Fruit fly (Drosophila melanogaster): ENCODE data around the gene CG11854.

Gene CG11854

DNA sequence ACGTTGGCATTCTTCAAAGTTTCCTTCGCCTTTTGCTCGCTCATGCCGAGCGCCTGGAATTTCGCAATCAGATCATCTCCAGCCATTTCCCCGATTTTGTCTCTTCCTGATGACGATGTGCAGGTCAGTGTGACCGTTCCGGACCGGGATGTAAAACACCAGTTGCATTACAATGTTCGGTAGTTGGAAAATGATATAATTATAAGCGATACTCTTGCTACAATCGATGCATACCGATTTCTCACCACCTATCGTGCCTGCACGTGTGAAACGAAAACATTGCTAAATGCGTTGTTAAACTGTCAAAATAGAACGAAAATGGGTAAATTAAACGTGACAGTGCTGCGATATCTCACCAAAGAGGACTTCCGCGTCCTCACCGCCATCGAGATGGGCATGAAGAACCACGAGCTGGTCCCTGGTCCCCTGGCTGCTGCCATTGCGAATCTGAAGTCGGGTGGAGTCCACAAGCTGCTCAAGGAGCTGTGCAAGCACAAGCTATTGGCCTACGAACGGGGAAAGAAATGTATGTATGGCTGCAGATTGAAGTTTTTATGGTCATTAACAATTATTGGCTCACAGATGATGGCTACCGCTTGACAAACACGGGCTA, 23.9 kb downstream of the CG11854 start, which contains the start of the genes GlnRS and RIOK2:
Gene GlnRS, minus strand, starts transcription at position 133 of the 613 bp plus-strand sequence.
Gene RIOK2, plus strand, starts transcription at position 256 of the 613 bp plus-strand sequence.
- TF ChIP-seq CG17801 (GFP tag; optimal IDR thresholded peaks at IDR 0.05; ENCODE audit: partially characterized antibody), result peak; percentile 65

DNA sequence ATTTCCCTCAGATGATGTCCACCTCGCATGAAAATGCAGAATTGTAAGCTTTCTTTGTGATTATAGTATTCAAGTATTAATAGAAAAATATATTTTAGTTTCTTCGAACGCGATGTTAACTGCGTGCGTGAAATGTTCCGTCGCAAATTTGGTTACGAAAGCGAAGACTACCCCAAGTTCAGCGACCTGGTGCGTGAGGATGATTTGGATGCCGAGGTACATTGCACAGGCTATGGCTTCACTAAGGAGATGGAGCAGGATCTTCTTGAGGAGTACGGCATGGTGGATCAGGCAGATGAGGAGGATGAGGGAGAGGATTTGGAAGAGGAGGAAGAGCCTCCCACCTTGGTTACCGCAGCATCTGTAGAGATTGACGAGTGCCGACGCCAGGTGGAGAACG, 24.9 kb downstream of the CG11854 start:
- no peak for TF ChIP-seq CG17801 (GFP tag; optimal IDR thresholded peaks at IDR 0.05; ENCODE audit: partially characterized antibody)

DNA sequence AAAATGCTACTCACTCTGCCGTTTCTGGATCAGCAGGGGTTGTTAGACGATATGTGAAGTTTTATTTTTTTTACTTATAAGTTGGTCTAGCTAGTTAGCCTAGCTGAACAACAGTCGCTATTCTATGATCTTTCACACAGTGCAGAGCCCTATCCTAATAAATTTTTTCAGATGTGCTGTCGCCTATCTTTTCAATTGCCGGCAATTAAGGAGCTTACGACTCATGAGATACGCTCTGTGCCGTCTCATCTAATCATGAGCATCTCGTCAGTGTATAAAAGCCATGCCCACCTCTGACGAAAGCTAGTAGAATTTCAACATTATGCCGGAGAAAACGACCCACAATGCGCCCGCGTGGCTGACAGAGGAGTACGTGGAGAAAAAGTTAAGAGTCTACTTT, 28.1 kb downstream of the CG11854 start, which contains the start of the genes CG11889 and CG11891:
Gene CG11889, plus strand, starts transcription at position 301 of the 400 bp plus-strand sequence.
Gene CG11891, plus strand, starts transcription at position 301 of the 400 bp plus-strand sequence.
- TF ChIP-seq CG17801 (GFP tag; optimal IDR thresholded peaks at IDR 0.05; ENCODE audit: partially characterized antibody), result no peak

DNA sequence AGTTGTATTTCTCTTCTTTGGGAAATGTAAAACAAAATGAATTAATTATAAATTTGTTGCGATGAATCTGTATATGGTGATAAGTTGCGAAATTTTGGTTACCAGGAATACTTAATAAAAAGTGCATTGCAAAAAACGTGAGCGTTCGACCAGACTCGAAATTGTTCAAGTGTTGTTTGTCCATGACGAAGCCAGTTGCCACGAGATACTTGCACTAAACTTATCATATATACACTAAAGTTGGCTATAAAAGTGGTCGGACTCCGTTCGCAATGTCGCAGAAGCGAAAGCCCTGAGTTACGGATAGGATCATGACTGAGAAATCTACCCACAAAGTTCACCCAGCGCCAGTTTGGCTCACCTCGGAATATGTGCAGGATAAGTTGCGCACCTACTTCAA, 31.7 kb downstream of the CG11854 start, which contains the start of gene CG11878:
Gene CG11878, plus strand, starts transcription at position 301 of the 400 bp plus-strand sequence.
- TF ChIP-seq CG17801 (GFP tag; optimal IDR thresholded peaks at IDR 0.05; ENCODE audit: partially characterized antibody), result no peak

DNA sequence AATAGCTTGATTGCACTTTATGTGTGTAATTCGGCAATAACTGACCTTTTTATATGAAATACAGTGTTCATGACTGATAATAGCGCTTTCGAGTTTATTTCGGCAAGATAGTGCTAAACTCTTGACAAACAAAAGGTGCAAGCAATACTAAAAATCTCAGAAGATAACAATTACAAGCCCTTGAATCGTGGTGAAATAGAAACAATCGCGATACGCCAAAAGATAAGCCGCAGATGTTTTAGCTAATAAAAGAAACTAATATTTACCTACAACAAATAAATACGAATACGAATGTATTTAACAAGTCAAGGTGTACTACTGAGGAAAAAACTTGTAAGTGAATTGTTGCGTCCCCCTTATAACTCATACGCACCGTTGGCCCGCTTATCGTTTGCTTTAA, 33.5 kb downstream of the CG11854 start:
- peak; percentile 77 for TF ChIP-seq CG17801 (GFP tag; optimal IDR thresholded peaks at IDR 0.05; ENCODE audit: partially characterized antibody)

DNA sequence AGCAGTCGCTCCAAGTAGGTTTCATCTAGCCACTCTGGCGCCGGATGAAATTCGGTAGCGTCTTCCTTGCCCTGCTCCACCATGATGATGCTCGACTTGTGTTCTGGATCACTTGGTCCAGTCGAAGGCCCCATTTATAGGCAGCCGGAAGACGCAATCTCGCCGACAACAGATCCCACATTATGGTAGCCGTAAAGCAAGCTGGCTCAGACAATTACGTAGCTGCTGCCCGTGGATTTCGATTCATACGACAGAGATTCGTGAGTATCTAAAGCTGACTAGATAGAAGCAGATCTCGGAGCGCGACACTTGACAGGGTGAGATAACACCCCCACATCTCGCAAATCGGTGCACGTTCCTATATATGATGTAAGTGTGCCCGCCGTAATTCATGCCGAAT, 35.3 kb downstream of the CG11854 start, which contains the start of gene CG10513:
Gene CG10513, minus strand, starts transcription at position 101 of the 400 bp plus-strand sequence.
- no peak for TF ChIP-seq CG17801 (GFP tag; optimal IDR thresholded peaks at IDR 0.05; ENCODE audit: partially characterized antibody)

DNA sequence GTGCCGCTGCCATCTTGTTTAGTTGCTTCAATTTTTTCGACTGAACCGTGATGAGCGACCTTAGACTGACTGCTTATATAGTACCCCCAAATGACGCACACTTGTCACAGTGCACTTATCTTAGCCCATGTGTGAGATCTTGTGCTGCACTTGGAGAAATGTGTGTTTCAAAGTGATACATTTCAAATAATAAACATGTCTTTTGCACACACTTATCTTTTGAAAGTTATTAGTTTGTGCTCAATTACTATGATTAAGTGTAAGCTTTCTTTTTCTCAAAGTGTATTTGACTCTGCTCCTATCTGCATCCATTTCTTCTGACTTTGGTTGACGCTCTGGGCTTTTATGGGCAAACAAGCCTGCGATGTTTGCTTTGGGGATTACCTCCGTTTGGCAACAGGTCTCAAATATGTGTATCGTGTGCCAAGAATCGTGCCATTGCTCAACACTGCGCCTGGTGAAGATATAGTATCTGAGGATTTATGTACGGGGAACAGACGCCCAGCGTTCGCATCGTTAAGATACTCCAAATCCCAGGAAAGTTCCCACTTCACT, 38.1 kb downstream of the CG11854 start, which contains the start of gene CG10514:
Gene CG10514, minus strand, starts transcription at position 51 of the 555 bp plus-strand sequence.
- TF ChIP-seq CG17801 (GFP tag; optimal IDR thresholded peaks at IDR 0.05; ENCODE audit: partially characterized antibody), result no peak

DNA sequence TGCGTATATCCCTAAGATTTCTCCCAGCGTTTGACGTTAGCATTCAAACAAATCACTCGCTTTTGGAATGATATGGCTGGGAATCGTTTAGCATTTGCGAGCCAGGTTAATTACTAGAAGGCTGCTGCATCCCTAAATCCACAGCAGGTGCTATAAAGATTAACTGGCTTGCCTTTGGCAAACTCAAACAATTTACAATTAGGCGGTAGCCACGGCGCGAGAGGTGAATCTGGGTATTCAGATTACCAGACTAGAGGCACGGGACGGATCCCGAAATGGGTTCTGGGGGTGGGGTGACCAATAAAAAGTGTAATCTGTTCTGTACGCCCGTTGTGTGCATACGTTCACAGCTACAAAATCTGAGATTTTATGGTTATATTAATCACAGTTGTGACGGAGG, 39.3 kb downstream of the CG11854 start, which contains the start of gene CG11892:
Gene CG11892, plus strand, starts transcription at position 384 of the 400 bp plus-strand sequence.
- TF ChIP-seq CG17801 (GFP tag; optimal IDR thresholded peaks at IDR 0.05; ENCODE audit: partially characterized antibody), result peak; percentile 29

DNA sequence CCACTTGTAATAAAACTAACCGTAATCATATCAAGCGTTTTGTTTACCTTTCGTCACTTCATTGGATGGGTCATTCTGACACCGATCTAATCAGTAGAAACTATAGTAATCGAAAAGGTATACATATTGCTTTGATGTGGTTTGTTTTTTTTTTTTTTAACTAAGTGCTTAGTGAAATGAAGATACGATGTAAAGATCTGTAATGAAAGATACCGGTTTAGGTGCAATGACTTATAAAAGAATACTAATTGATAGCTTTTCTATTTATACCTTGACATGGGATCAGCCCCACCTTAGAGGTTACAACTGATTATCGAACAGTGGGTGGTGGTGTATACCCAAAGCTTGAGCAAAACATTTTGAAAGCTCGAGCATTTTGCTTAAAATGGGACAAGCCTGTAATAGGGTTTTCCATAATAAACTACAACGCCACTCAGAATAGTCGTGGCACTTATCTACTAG, 41.4 kb downstream of the CG11854 start, which contains the start of gene CG31300:
Gene CG31300, plus strand, starts transcription at position 412 of the 462 bp plus-strand sequence.
- no peak for TF ChIP-seq CG17801 (GFP tag; optimal IDR thresholded peaks at IDR 0.05; ENCODE audit: partially characterized antibody)

DNA sequence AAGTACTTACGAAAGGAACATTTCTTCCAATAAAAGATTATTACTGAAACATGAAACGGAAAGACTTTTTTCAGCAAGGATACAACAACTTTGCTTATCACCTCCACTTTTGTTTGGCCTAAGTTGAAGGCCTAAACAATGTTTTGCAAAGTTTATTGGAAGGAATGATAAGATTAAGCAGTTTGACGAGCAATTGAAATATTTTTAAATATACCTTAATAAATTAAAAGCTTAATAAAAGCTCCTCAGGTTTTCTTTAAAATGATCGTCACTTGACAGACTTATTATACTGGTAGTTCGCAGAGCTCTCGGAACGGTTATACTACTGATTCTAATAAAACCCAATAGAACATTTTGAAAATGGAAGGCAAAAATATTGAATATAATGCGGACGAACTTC, 43.4 kb downstream of the CG11854 start, which contains the start of gene CG31104:
Gene CG31104, plus strand, starts transcription at position 301 of the 400 bp plus-strand sequence.
- no peak for TF ChIP-seq CG17801 (GFP tag; optimal IDR thresholded peaks at IDR 0.05; ENCODE audit: partially characterized antibody)

DNA sequence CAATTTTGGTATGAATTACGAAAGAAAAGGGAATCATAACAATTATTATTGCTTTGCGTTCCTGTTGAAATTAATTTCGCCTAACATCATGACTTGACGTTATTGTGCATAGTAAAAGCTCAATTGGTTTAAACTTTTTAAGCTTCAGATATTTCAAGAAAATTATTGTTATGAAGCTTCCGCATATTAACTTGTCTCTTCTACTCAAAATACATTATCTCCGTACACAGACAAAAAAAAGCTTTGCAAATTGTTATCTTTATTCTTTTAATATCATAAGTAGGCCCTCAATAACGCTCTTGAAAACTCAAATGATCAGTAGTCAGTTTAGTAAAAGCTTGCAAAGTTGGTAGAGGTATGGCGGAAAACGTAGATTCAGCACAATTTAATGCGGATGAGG, 45.3 kb downstream of the CG11854 start, which contains the start of gene CG13658:
Gene CG13658, plus strand, starts transcription at position 347 of the 400 bp plus-strand sequence.
- peak; percentile 40 for TF ChIP-seq CG17801 (GFP tag; optimal IDR thresholded peaks at IDR 0.05; ENCODE audit: partially characterized antibody)

DNA sequence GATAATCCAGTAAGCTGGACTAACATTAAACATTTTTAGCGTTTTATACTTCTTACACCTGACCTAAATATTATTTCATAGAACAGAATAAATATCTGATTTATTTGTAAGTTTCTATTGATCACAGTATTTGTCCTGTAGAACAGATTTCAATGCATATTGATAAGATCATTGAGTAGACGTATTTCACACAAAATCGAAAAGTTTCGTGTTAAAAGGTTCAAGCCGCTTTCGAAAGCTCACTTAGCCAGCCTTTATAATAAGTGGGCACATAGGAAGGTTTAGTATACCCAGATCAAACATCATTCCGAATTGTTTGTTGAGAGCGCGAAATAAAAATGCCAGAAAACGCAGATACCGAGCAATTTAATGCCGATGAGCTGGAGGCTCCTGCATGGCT, 47.8 kb downstream of the CG11854 start, which contains the start of gene CG11893:
Gene CG11893, plus strand, starts transcription at position 301 of the 400 bp plus-strand sequence.
- TF ChIP-seq CG17801 (GFP tag; optimal IDR thresholded peaks at IDR 0.05; ENCODE audit: partially characterized antibody), result no peak

Data from ovary, adult (tissue).